Worm (Caenorhabditis elegans): ENCODE data around the gene F40H6.5.

The F40H6.5 gene

ce11 chrIII:6078917-6079316 is 23.3 kb upstream of the F40H6.5 start (continued):
- TF ChIP-seq ceh-6 (GFP tag; optimal IDR thresholded peaks at IDR 0.05) (no peak), elt-2 (tag; optimal IDR thresholded peaks at IDR 0.05) (no peak), madf-2 (tag; optimal IDR thresholded peaks at IDR 0.05) (no peak), F13H6.1 (tag; optimal IDR thresholded peaks at IDR 0.05) (no peak), pax-1 (tag; optimal IDR thresholded peaks at IDR 0.05) (no peak), pros-1 (tag; optimal IDR thresholded peaks at IDR 0.05) (no peak), odd-2 (tag; optimal IDR thresholded peaks at IDR 0.05) (no peak), hlh-6 (tag; optimal IDR thresholded peaks at IDR 0.05) (no peak), T23F11.4 (GFP tag; optimal IDR thresholded peaks at IDR 0.05) (no peak), nhr-11 (tag; optimal IDR thresholded peaks at IDR 0.05) (no peak), eyg-1 (tag; optimal IDR thresholded peaks at IDR 0.05) (no peak), ceh-14 (tag; optimal IDR thresholded peaks at IDR 0.05) (no peak), ceh-2 (tag; optimal IDR thresholded peaks at IDR 0.05) (no peak), tbx-2 (tag; optimal IDR thresholded peaks at IDR 0.05) (peak; percentile 15), C38D4.7 (GFP tag; optimal IDR thresholded peaks at IDR 0.05) (no peak), npax-4 (tag; optimal IDR thresholded peaks at IDR 0.05) (no peak), pat-9 (tag; optimal IDR thresholded peaks at IDR 0.05) (no peak), rnt-1 (tag; optimal IDR thresholded peaks at IDR 0.05) (no peak), hlh-30 (tag; optimal IDR thresholded peaks at IDR 0.05; ENCODE audit: insufficient read depth) (no peak), tbx-7 (tag; optimal IDR thresholded peaks at IDR 0.05) (no peak), fax-1 (tag; optimal IDR thresholded peaks at IDR 0.05) (no peak), K09A11.1 (tag; optimal IDR thresholded peaks at IDR 0.05; ENCODE audit: insufficient read depth) (no peak), pqm-1 (tag; optimal IDR thresholded peaks at IDR 0.05) (no peak), ceh-18 (tag; optimal IDR thresholded peaks at IDR 0.05) (peak; percentile 10), dmd-4 (tag; optimal IDR thresholded peaks at IDR 0.05; ENCODE audit: borderline replicate concordance) (no peak), gmeb-2 (tag; optimal IDR thresholded peaks at IDR 0.05) (no peak), syd-9 (tag; optimal IDR thresholded peaks at IDR 0.05) (no peak), ahr-1 (tag; optimal IDR thresholded peaks at IDR 0.05) (no peak), ceh-30 (tag; optimal IDR thresholded peaks at IDR 0.05) (no peak), sox-4 (tag; optimal IDR thresholded peaks at IDR 0.05) (no peak), ceh-9 (tag; optimal IDR thresholded peaks at IDR 0.05) (no peak), ref-2 (tag; optimal IDR thresholded peaks at IDR 0.05) (peak; percentile 27), lin-11 (tag; optimal IDR thresholded peaks at IDR 0.05) (no peak), che-1 (tag; optimal IDR thresholded peaks at IDR 0.05) (no peak), Y22D7AL.16 (tag; optimal IDR thresholded peaks at IDR 0.05) (no peak), ceh-24 (tag; optimal IDR thresholded peaks at IDR 0.05) (no peak), pag-3 (tag; optimal IDR thresholded peaks at IDR 0.05; ENCODE audit: borderline replicate concordance) (no peak), ama-1 (optimal IDR thresholded peaks at IDR 0.05) (no peak), ceh-45 (GFP tag; IDR thresholded peaks at IDR 0.05) (no peak)

ce11 chrIII:6077973-6078372 is 22.4 kb upstream of the F40H6.5 start:
- no peak for TF ChIP-seq che-1 (tag; optimal IDR thresholded peaks at IDR 0.05)
- no peak for TF ChIP-seq odd-2 (tag; optimal IDR thresholded peaks at IDR 0.05)
- no peak for TF ChIP-seq hlh-30 (tag; optimal IDR thresholded peaks at IDR 0.05; ENCODE audit: insufficient read depth)
- TF ChIP-seq hlh-6 (tag; optimal IDR thresholded peaks at IDR 0.05), result no peak
- TF ChIP-seq ceh-48 (tag; optimal IDR thresholded peaks at IDR 0.05), result no peak
- no peak for TF ChIP-seq K02D7.2 (tag; optimal IDR thresholded peaks at IDR 0.05)
- TF ChIP-seq sox-2 (GFP tag; IDR thresholded peaks at IDR 0.05), result no peak
- peak; percentile 43 for TF ChIP-seq unc-86 (tag; optimal IDR thresholded peaks at IDR 0.05)
- TF ChIP-seq ceh-14 (tag; optimal IDR thresholded peaks at IDR 0.05), result peak; percentile 75
- no peak for TF ChIP-seq tbx-2 (tag; optimal IDR thresholded peaks at IDR 0.05)
- peak; percentile 14 for TF ChIP-seq unc-55 (GFP tag; optimal IDR thresholded peaks at IDR 0.05)
- TF ChIP-seq unc-42 (tag; optimal IDR thresholded peaks at IDR 0.05), result peak; percentile 47
- TF ChIP-seq ceh-34 (tag; optimal IDR thresholded peaks at IDR 0.05), result no peak

All from whole organism, late embryonic.